Fruit fly (Drosophila melanogaster) whole organism, embryonic: ENCODE data around the gene DPCoAC.

Source experiments
- Bgb ChIP-seq: fragments of 200-800 bp; sonication (Bioruptor generic); IDR thresholded peaks from 2 replicates; pipeline ENCODE4 v1.3.6; 2022; ENCODE audit warnings: missing biosample characterization, missing genetic modification characterization; ENCODE audit not compliant: partially characterized antibody
- CG10209 ChIP-seq: fragments of 200-800 bp; sonication (Bioruptor generic); optimal IDR thresholded peaks from 3 replicates; lab custom pipeline; 2017; ENCODE audit warnings: missing biosample characterization, mild to moderate bottlenecking, missing genetic modification characterization, missing genetic modification reagents
- CG11247 ChIP-seq: fragments of 200-800 bp; sonication (Bioruptor generic); IDR thresholded peaks from 2 replicates; pipeline ENCODE4 v1.3.6; 2022; ENCODE audit warnings: missing biosample characterization, missing genetic modification characterization
- CG11695 ChIP-seq: fragments of 200-800 bp; sonication (Bioruptor generic); IDR thresholded peaks from 3 replicates; pipeline ENCODE4 v1.3.6; 2022; ENCODE audit warnings: missing biosample characterization, missing genetic modification characterization
- CG13424 ChIP-seq: fragments of 200-800 bp; sonication (Bioruptor generic); optimal IDR thresholded peaks from 2 replicates; lab custom pipeline; 2019; ENCODE audit warnings: missing biosample characterization, mild to moderate bottlenecking, missing genetic modification characterization, moderate library complexity
- CG13624 ChIP-seq: fragments of 200-800 bp; sonication (Bioruptor generic); optimal IDR thresholded peaks from 2 replicates; lab custom pipeline; 2016; ENCODE audit warnings: missing biosample characterization, missing genetic modification characterization
- CG16779 ChIP-seq: fragments of 200-800 bp; sonication (Bioruptor generic); IDR thresholded peaks from 2 replicates; pipeline ENCODE4 v1.3.6; 2022; ENCODE audit warnings: missing biosample characterization, missing genetic modification characterization
- CG17328 ChIP-seq: fragments of 200-800 bp; sonication (Bioruptor generic); IDR thresholded peaks from 2 replicates; pipeline ENCODE4 v1.3.6; 2022; ENCODE audit warnings: missing biosample characterization, missing genetic modification characterization
- CG17829 ChIP-seq: fragments of 200-800 bp; optimal IDR thresholded peaks from 2 replicates; lab custom pipeline; 2019; ENCODE audit warnings: missing biosample characterization, mild to moderate bottlenecking, missing genetic modification characterization, moderate library complexity
- CG18011 ChIP-seq: fragments of 200-800 bp; sonication (Bioruptor generic); optimal IDR thresholded peaks from 2 replicates; lab custom pipeline; 2017; ENCODE audit warnings: missing biosample characterization, missing genetic modification characterization, mild to moderate bottlenecking, moderate library complexity, missing genotype
- CG30020 ChIP-seq: fragments of 200-800 bp; optimal IDR thresholded peaks from 2 replicates; lab custom pipeline; 2019; ENCODE audit warnings: missing biosample characterization, mild to moderate bottlenecking, missing genetic modification characterization, moderate library complexity
- CG3163 ChIP-seq: fragments of 200-800 bp; sonication (Bioruptor generic); optimal IDR thresholded peaks from 3 replicates; lab custom pipeline; 2016; ENCODE audit warnings: missing biosample characterization, missing genetic modification characterization
- CG33557 ChIP-seq: fragments of 200-800 bp; sonication (Bioruptor generic); optimal IDR thresholded peaks from 2 replicates; lab custom pipeline; 2019; ENCODE audit warnings: missing biosample characterization, mild to moderate bottlenecking, missing genetic modification characterization, moderate library complexity
- CG34376 ChIP-seq: fragments of 200-800 bp; sonication (Bioruptor generic); optimal IDR thresholded peaks from 2 replicates; lab custom pipeline; 2018; ENCODE audit warnings: missing biosample characterization, mild to moderate bottlenecking, missing genetic modification characterization
- CG6813 ChIP-seq: fragments of 200-800 bp; sonication (Bioruptor generic); optimal IDR thresholded peaks from 2 replicates; lab custom pipeline; 2017; ENCODE audit warnings: missing biosample characterization, missing genetic modification characterization, mild to moderate bottlenecking, moderate library complexity, missing genetic modification reagents
- CG8478 ChIP-seq: fragments of >200 bp; optimal IDR thresholded peaks from 2 replicates; lab custom pipeline; 2018
- CoRest ChIP-seq: fragments of 200-800 bp; sonication (Bioruptor generic); optimal IDR thresholded peaks from 3 replicates; lab custom pipeline; 2018; ENCODE audit warnings: missing biosample characterization, mild to moderate bottlenecking, missing genetic modification characterization, moderate library complexity
- Dbx ChIP-seq: fragments of 200-800 bp; sonication (Bioruptor generic); IDR thresholded peaks from 3 replicates; pipeline ENCODE4 v1.3.6; 2022; ENCODE audit warnings: missing biosample characterization, missing genetic modification characterization
- Dip3 ChIP-seq: fragments of 200-800 bp; sonication (Bioruptor generic); optimal IDR thresholded peaks from 3 replicates; lab custom pipeline; 2016; ENCODE audit warnings: missing biosample characterization, missing genetic modification characterization
- Dp ChIP-seq: fragments of 200-800 bp; sonication (Bioruptor generic); optimal IDR thresholded peaks from 2 replicates; lab custom pipeline; 2018; ENCODE audit warnings: missing biosample characterization, mild to moderate bottlenecking, missing genetic modification characterization, moderate library complexity
- Drgx ChIP-seq: fragments of 200-800 bp; sonication (Bioruptor generic); IDR thresholded peaks from 2 replicates; pipeline ENCODE4 v1.3.6; 2022; ENCODE audit warnings: missing biosample characterization, missing genetic modification characterization
- E2f2 ChIP-seq: fragments of 200-800 bp; sonication (Bioruptor generic); IDR thresholded peaks from 2 replicates; pipeline ENCODE4 v1.3.6; 2022; ENCODE audit warnings: missing biosample characterization, missing genetic modification characterization
- Fer2 ChIP-seq: fragments of 200-800 bp; sonication (Bioruptor generic); optimal IDR thresholded peaks from 2 replicates; lab custom pipeline; 2018; ENCODE audit warnings: missing biosample characterization, mild to moderate bottlenecking, missing genetic modification characterization, moderate library complexity
- Pdp1 ChIP-seq, 2 experiments: fragments of 200-800 bp; sonication (Bioruptor generic); optimal IDR thresholded peaks; 3 replicates each; lab custom pipeline; 2016; ENCODE audit warnings: missing biosample characterization in 2 of 2, missing genetic modification characterization in 2 of 2, mild to moderate bottlenecking in 1 of 2, moderate library complexity in 1 of 2
- Rx ChIP-seq: fragments of 200-800 bp; sonication (Bioruptor generic); IDR thresholded peaks from 2 replicates; pipeline ENCODE4 v1.3.6; 2022; ENCODE audit warnings: missing biosample characterization, missing genetic modification characterization
- Sry-β ChIP-seq: fragments of 200-800 bp; sonication (Bioruptor generic); optimal IDR thresholded peaks from 2 replicates; lab custom pipeline; 2018; ENCODE audit warnings: missing biosample characterization, mild to moderate bottlenecking, missing genetic modification characterization, moderate library complexity
- TFAM ChIP-seq: fragments of 200-800 bp; sonication (Bioruptor generic); optimal IDR thresholded peaks from 2 replicates; lab custom pipeline; 2017; ENCODE audit warnings: missing biosample characterization, missing genetic modification characterization, inconsistent platforms
- Xbp1 ChIP-seq: fragments of 200-800 bp; sonication (Bioruptor generic); optimal IDR thresholded peaks from 3 replicates; lab custom pipeline; 2016; ENCODE audit warnings: missing biosample characterization, mild to moderate bottlenecking, missing genetic modification characterization
- al ChIP-seq: fragments of 200-800 bp; sonication (Bioruptor generic); IDR thresholded peaks from 2 replicates; pipeline ENCODE4 v1.3.6; 2022; ENCODE audit warnings: missing biosample characterization, missing genetic modification characterization
- chinmo ChIP-seq: fragments of 200-800 bp; sonication (Bioruptor generic); IDR thresholded peaks from 4 replicates; pipeline ENCODE4 v1.3.6; 2022; ENCODE audit warnings: missing biosample characterization, missing genetic modification characterization; ENCODE audit not compliant: partially characterized antibody
- dpn ChIP-seq, 2 experiments: fragments of 200-800 bp; sonication (Bioruptor generic); optimal IDR thresholded peaks; 3 replicates each; lab custom pipeline; 2016; ENCODE audit warnings: missing biosample characterization in 2 of 2, missing genetic modification characterization in 2 of 2
- ewg ChIP-seq: fragments of 200-800 bp; sonication (Bioruptor generic); optimal IDR thresholded peaks from 3 replicates; lab custom pipeline; 2017; ENCODE audit warnings: mild to moderate bottlenecking, missing biosample characterization, missing genetic modification reagents, missing genetic modification characterization
- gem ChIP-seq: fragments of 200-800 bp; sonication (Bioruptor generic); optimal IDR thresholded peaks from 2 replicates; lab custom pipeline; 2019; ENCODE audit warnings: missing biosample characterization, mild to moderate bottlenecking, missing genetic modification characterization, moderate library complexity
- gfzf ChIP-seq: fragments of 200-800 bp; sonication (Bioruptor generic); optimal IDR thresholded peaks from 2 replicates; lab custom pipeline; 2016; ENCODE audit warnings: missing biosample characterization, mild to moderate bottlenecking, missing genetic modification characterization, moderate library complexity
- h ChIP-seq: fragments of >200 bp; optimal IDR thresholded peaks from 2 replicates; lab custom pipeline; 2017
- lab ChIP-seq: fragments of 200-800 bp; sonication (Bioruptor generic); optimal IDR thresholded peaks from 3 replicates; lab custom pipeline; 2017; ENCODE audit warnings: missing biosample characterization, missing genetic modification characterization, mild to moderate bottlenecking, moderate library complexity, missing genetic modification reagents
- mam ChIP-seq: fragments of 200-800 bp; sonication (Bioruptor generic); optimal IDR thresholded peaks from 3 replicates; lab custom pipeline; 2016; ENCODE audit warnings: missing biosample characterization, missing genetic modification characterization
- pum ChIP-seq: fragments of 200-800 bp; sonication (Bioruptor generic); optimal IDR thresholded peaks from 2 replicates; lab custom pipeline; 2016; ENCODE audit warnings: missing biosample characterization, missing genetic modification characterization
- sisA ChIP-seq: fragments of 200-800 bp; sonication (Bioruptor generic); IDR thresholded peaks from 2 replicates; pipeline ENCODE4 v1.3.6; 2022; ENCODE audit warnings: missing biosample characterization, missing genetic modification characterization
- slbo ChIP-seq: fragments of 200-800 bp; sonication (Bioruptor generic); IDR thresholded peaks from 2 replicates; pipeline ENCODE4 v1.3.6; 2022; ENCODE audit warnings: missing biosample characterization, missing genetic modification characterization
- slou ChIP-seq: fragments of 200-800 bp; sonication (Bioruptor generic); optimal IDR thresholded peaks from 3 replicates; lab custom pipeline; 2016; ENCODE audit warnings: missing biosample characterization, missing genetic modification characterization
- so ChIP-seq: fragments of 200-800 bp; sonication (Bioruptor generic); IDR thresholded peaks from 3 replicates; pipeline ENCODE4 v1.3.6; 2022; ENCODE audit warnings: missing biosample characterization, missing genetic modification characterization
- stc ChIP-seq: fragments of 200-800 bp; sonication (Bioruptor generic); IDR thresholded peaks from 2 replicates; pipeline ENCODE4 v1.3.6; 2022; ENCODE audit warnings: missing biosample characterization, missing genetic modification characterization
- tin ChIP-seq: fragments of 200-800 bp; sonication (Bioruptor generic); optimal IDR thresholded peaks from 3 replicates; lab custom pipeline; 2016; ENCODE audit warnings: missing biosample characterization, missing genetic modification characterization
- wek ChIP-seq: fragments of 200-800 bp; sonication (Bioruptor generic); optimal IDR thresholded peaks from 3 replicates; lab custom pipeline; 2018; ENCODE audit warnings: missing biosample characterization, mild to moderate bottlenecking, missing genetic modification characterization, moderate library complexity
- zen ChIP-seq: fragments of 200-800 bp; sonication (Bioruptor generic); optimal IDR thresholded peaks from 3 replicates; lab custom pipeline; 2018; ENCODE audit warnings: missing biosample characterization, mild to moderate bottlenecking, missing genetic modification characterization, moderate library complexity
- zen2 ChIP-seq: fragments of 200-800 bp; sonication (Bioruptor generic); IDR thresholded peaks from 3 replicates; pipeline ENCODE4 v1.3.6; 2022; ENCODE audit warnings: missing biosample characterization, missing genetic modification characterization; ENCODE audit not compliant: partially characterized antibody

Gene DPCoAC

DNA sequence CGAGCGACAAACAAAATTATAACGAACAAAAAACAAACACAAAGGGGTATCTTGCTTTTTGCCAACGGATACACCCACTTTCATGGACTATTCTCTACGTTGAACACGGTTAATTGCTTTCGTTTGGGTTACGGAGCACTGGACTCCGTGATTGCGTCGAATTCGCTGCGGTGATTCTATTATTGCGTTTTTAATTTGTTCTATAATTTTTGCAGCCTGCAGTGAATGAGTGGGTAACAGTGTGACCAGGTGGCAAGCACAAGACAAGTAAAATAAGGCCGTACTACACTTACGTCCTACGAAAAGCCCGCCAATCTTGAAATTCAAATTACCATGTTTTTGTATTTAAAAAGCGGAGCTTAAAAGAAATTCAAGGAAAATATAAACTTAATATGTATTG, 28.1 kb upstream of the DPCoAC start, which contains the start of gene CG16953 (continued):
- TF ChIP-seq wek (GFP tag; lab: Kevin White, UChicago) (no peak), stc (GFP tag; lab: Robert Waterston, UW) (no peak), gem (tag; lab: Kevin White, UChicago) (no peak), slou (no peak), CoRest (tag; lab: Kevin White, UChicago) (no peak), CG6813 (GFP tag; lab: Kevin White, UChicago) (no peak), al (GFP tag; lab: Robert Waterston, UW) (no peak), zen (no peak), Pdp1 (GFP tag; optimal IDR thresholded peaks at IDR 0.05; lab: Kevin White, UChicago) (peak in 1 of 2 experiments; percentile 75), CG13624 (GFP tag; lab: Kevin White, UChicago) (peak; percentile 41), pum (GFP tag; lab: Kevin White, UChicago) (no peak), CG11695 (GFP tag; lab: Robert Waterston, UW) (no peak), zen2 (GFP tag; lab: Robert Waterston, UW) (no peak), Rx (GFP tag; lab: Robert Waterston, UW) (no peak)

DNA sequence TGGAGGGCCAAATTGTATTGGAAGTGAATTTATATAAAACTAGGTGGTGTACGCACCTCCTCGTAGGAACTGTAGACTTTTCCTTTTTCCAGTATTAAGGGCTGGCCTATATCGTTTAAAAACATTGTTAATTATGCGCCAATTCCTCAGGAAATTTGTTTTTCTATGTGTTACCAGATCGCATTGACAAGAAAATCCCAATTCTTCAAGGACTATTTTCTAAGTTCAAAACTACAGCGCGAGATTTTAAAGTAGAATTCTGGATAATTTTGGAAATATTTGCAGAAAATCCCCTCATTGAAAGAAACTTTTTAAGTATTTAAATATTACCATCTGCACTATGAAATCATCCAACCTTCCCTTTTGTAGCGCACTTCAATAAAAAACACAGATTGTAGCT, 23.9 kb upstream of the DPCoAC start, which contains the start of gene CG34008:
CG34008 (minus strand) TSS at position 147 of the 400 bp plus-strand sequence.
- TF ChIP-seq E2f2 (GFP tag; lab: Robert Waterston, UW) (peak; percentile 67; the same call in 1 of the 2 replicates), chinmo (GFP tag; lab: Robert Waterston, UW) (no peak), Dp (GFP tag; lab: Kevin White, UChicago) (peak; percentile 54), CG30020 (no peak), CG17829 (tag; lab: Kevin White, UChicago) (no peak), CG10209 (GFP tag; lab: Kevin White, UChicago) (no peak), CG34376 (GFP tag; lab: Kevin White, UChicago) (no peak), CG11695 (GFP tag; lab: Robert Waterston, UW) (no peak), gfzf (GFP tag; lab: Kevin White, UChicago) (peak; percentile 58), Sry-β (GFP tag; lab: Kevin White, UChicago) (no peak), CG3163 (GFP tag; lab: Kevin White, UChicago) (no peak), Xbp1 (GFP tag; lab: Kevin White, UChicago) (no peak)

DNA sequence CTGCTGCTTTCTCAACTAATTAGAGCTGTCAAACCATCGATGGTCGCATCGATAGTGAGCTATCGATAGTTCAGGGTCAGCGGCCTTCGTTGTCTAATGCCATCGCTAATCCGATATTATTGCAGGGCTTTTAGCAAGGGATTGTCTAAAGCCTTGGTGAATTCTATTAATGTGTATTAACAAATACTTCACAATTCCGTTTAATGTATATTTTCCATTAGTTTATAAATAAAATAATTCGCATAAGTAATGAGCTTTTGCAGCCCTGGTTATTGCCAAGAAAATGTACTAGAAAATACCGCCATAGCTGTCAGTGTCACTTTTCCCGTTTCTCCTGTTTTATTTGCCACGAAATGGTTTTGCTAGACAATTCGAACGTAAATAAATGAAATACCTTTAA, 22.3 kb upstream of the DPCoAC start, which contains the start of the genes EloB and Srp14:
EloB (minus strand) TSS at position 35 of the 400 bp plus-strand sequence.
Srp14 (plus strand) TSS at position 300 of the 400 bp plus-strand sequence.
- peak; percentile 89 for TF ChIP-seq slbo (GFP tag; lab: Robert Waterston, UW)
- TF ChIP-seq h (lab: Kevin White, UChicago), result no peak
- TF ChIP-seq CG11247 (GFP tag; lab: Robert Waterston, UW), result peak; percentile 72
- no peak for TF ChIP-seq ewg (GFP tag; lab: Kevin White, UChicago)
- peak; percentile 84 for TF ChIP-seq Fer2 (tag; lab: Kevin White, UChicago)
- TF ChIP-seq lab (GFP tag; lab: Kevin White, UChicago), result no peak
- TF ChIP-seq sisA (GFP tag; lab: Robert Waterston, UW), result peak; percentile 60
- TF ChIP-seq tin (GFP tag; lab: Kevin White, UChicago), result peak; percentile 86
- TF ChIP-seq Dbx, result peak; percentile 91
- TF ChIP-seq TFAM (GFP tag; lab: Kevin White, UChicago), result peak; percentile 69
- TF ChIP-seq so (GFP tag; lab: Robert Waterston, UW), result peak; percentile 49; the same call in 2 of the 3 replicates
- peak; percentile 80 for TF ChIP-seq CG17328 (GFP tag; lab: Robert Waterston, UW)
- TF ChIP-seq CG13424 (tag; lab: Kevin White, UChicago), result peak; percentile 88
- 0 out of 2 replicates have a peak, but pooled peaks have one; percentile 6 for TF ChIP-seq CG16779 (GFP tag; lab: Robert Waterston, UW)
- no peak for TF ChIP-seq CG8478 (lab: Kevin White, UChicago)
- TF ChIP-seq Bgb (GFP tag; lab: Robert Waterston, UW), result peak; percentile 97
- TF ChIP-seq Drgx (GFP tag; lab: Robert Waterston, UW), result peak; percentile 44; the same call in 1 of the 2 replicates
- TF ChIP-seq mam (GFP tag; lab: Kevin White, UChicago), result peak; percentile 86
- peak; percentile 66 for TF ChIP-seq CG18011 (GFP tag; lab: Kevin White, UChicago)
- peak; percentile 69 for TF ChIP-seq CG10209 (GFP tag; lab: Kevin White, UChicago)
- peak; percentile 78 for TF ChIP-seq Dip3 (GFP tag; lab: Kevin White, UChicago)
- TF ChIP-seq pum (GFP tag; lab: Kevin White, UChicago), result peak; percentile 76
- peak; percentile 68 for TF ChIP-seq CG33557 (GFP tag; lab: Kevin White, UChicago)
- TF ChIP-seq dpn (GFP tag; optimal IDR thresholded peaks at IDR 0.05; lab: Kevin White, UChicago), result peak; percentile 78 to 83
